Fruit fly (Drosophila melanogaster) whole organism, pupa: ENCODE results near the gene Vha36-3.

Experiments
- CG10348 ChIP-seq: fragments of 200-800 bp; sonication (Bioruptor generic); IDR thresholded peaks from 2 replicates; pipeline ENCODE4 v1.3.6; 2022; ENCODE audit warnings: missing biosample characterization, missing genetic modification characterization
- CG12605 ChIP-seq: fragments of 200-800 bp; sonication (Bioruptor generic); IDR thresholded peaks from 2 replicates; pipeline ENCODE4 v1.3.6; 2022; ENCODE audit warnings: missing biosample characterization, missing genetic modification characterization
- CG14655 ChIP-seq: fragments of 200-800 bp; sonication (Bioruptor generic); optimal IDR thresholded peaks from 3 replicates; lab custom pipeline; 2017; ENCODE audit warnings: mild to moderate bottlenecking, missing biosample characterization, missing genetic modification reagents, missing genetic modification characterization
- CG17806 ChIP-seq: fragments of 200-800 bp; sonication (Bioruptor generic); optimal IDR thresholded peaks from 2 replicates; lab custom pipeline; 2018; ENCODE audit warnings: missing biosample characterization, mild to moderate bottlenecking, missing genetic modification characterization, moderate library complexity
- CG34367 ChIP-seq: fragments of 200-800 bp; sonication (Bioruptor generic); optimal IDR thresholded peaks from 2 replicates; lab custom pipeline; 2018; ENCODE audit warnings: missing biosample characterization, mild to moderate bottlenecking, missing genetic modification characterization
- CG9948 ChIP-seq: fragments of 200-800 bp; sonication (Bioruptor generic); optimal IDR thresholded peaks from 2 replicates; lab custom pipeline; 2018; ENCODE audit warnings: missing biosample characterization, mild to moderate bottlenecking, missing genetic modification characterization, moderate library complexity
- D1 ChIP-seq: fragments of 200-800 bp; sonication (Bioruptor generic); optimal IDR thresholded peaks from 2 replicates; lab custom pipeline; 2018; ENCODE audit warnings: missing biosample characterization, mild to moderate bottlenecking, missing genetic modification characterization, moderate library complexity
- EcR ChIP-seq: fragments of 200-800 bp; sonication (Bioruptor generic); optimal IDR thresholded peaks from 3 replicates; lab custom pipeline; 2019; ENCODE audit warnings: missing biosample characterization, missing genetic modification characterization, mild to moderate bottlenecking, moderate library complexity, missing genetic modification reagents
- Pif1A ChIP-seq: fragments of 200-800 bp; sonication (Bioruptor generic); optimal IDR thresholded peaks from 3 replicates; lab custom pipeline; 2016; ENCODE audit warnings: missing biosample characterization, missing genetic modification characterization
- Pif1B ChIP-seq: fragments of 200-800 bp; sonication (Bioruptor generic); optimal IDR thresholded peaks from 3 replicates; lab custom pipeline; 2016; ENCODE audit warnings: missing biosample characterization, missing genetic modification characterization
- Snoo ChIP-seq: fragments of 200-800 bp; sonication (Bioruptor generic); optimal IDR thresholded peaks from 3 replicates; lab custom pipeline; 2017; ENCODE audit warnings: missing biosample characterization, mild to moderate bottlenecking, missing genetic modification characterization, inconsistent platforms
- fd96Ca ChIP-seq: fragments of 200-800 bp; sonication (Bioruptor generic); IDR thresholded peaks from 3 replicates; pipeline ENCODE4 v1.3.6; 2022; ENCODE audit warnings: missing biosample characterization, missing genetic modification characterization
- gl ChIP-seq: fragments of 200-800 bp; sonication (Bioruptor generic); optimal IDR thresholded peaks from 2 replicates; lab custom pipeline; 2018; ENCODE audit warnings: missing biosample characterization, mild to moderate bottlenecking, missing genetic modification characterization
- rn ChIP-seq: fragments of 200-800 bp; sonication (Bioruptor generic); IDR thresholded peaks from 2 replicates; pipeline ENCODE4 v1.3.6; 2022; ENCODE audit warnings: missing biosample characterization, missing genetic modification characterization

Vha36-3 gene

dm6 chrX:2531280-2531807 is 49.0 kb downstream of the Vha36-3 start:
- TF ChIP-seq CG14655 (GFP tag; lab: Kevin White, UChicago) = no peak
- no peak for TF ChIP-seq CG17806 (tag; lab: Kevin White, UChicago)
- no peak for TF ChIP-seq gl (tag; lab: Kevin White, UChicago)
- TF ChIP-seq Pif1B (GFP tag; lab: Kevin White, UChicago) = no peak
- no peak for TF ChIP-seq Snoo (tag; lab: Kevin White, UChicago)
- no peak for TF ChIP-seq CG9948 (tag; lab: Kevin White, UChicago)
- TF ChIP-seq CG34367 (tag; lab: Kevin White, UChicago) = no peak
- TF ChIP-seq rn (GFP tag; lab: Robert Waterston, UW) = no peak
- no peak for TF ChIP-seq CG10348 (GFP tag; lab: Robert Waterston, UW)
- no peak for TF ChIP-seq fd96Ca (GFP tag; lab: Robert Waterston, UW)
- no peak for TF ChIP-seq Pif1A (GFP tag; lab: Kevin White, UChicago)
- TF ChIP-seq EcR (GFP tag; lab: Kevin White, UChicago) = no peak
- TF ChIP-seq D1 (tag; lab: Kevin White, UChicago) = no peak
- TF ChIP-seq CG12605 (GFP tag; lab: Robert Waterston, UW) = no peak
